Worm (Caenorhabditis elegans) whole organism, young adult: ENCODE measurements around the gene F38B7.17.
A peak's percentile ranks its signal among the peaks of the same experiment; 100 is the strongest.

Experiments
- B0261.1 ChIP-seq: sonication (generic microtip); optimal IDR thresholded peaks from 2 replicates; lab custom pipeline; 2016; ENCODE audit warnings: mild to moderate bottlenecking, missing genetic modification characterization, moderate library complexity, missing compliant biosample characterization
- B0336.3 ChIP-seq: fragments of 200-800 bp; sonication (Bioruptor generic); IDR thresholded peaks from 2 replicates; pipeline ENCODE4 v1.3.6; 2022; ENCODE audit warnings: missing genetic modification characterization, missing compliant biosample characterization
- F23B12.7 ChIP-seq: sonication (generic microtip); optimal IDR thresholded peaks from 2 replicates; lab custom pipeline; 2017; ENCODE audit warnings: missing genetic modification characterization, mild to moderate bottlenecking, missing compliant biosample characterization, antibody characterized with exemption, moderate library complexity; ENCODE audit not compliant: insufficient read depth
- F49E8.2 ChIP-seq: sonication (generic microtip); optimal IDR thresholded peaks from 3 replicates; lab custom pipeline; 2017; ENCODE audit warnings: missing genetic modification characterization, mild to moderate bottlenecking, missing compliant biosample characterization, antibody characterized with exemption, moderate library complexity; ENCODE audit not compliant: insufficient read depth
- F57A8.1 ChIP-seq: fragments of 200-800 bp; sonication (Bioruptor generic); optimal IDR thresholded peaks from 2 replicates; lab custom pipeline; 2018; ENCODE audit warnings: mild to moderate bottlenecking, missing genetic modification characterization, moderate library complexity, missing compliant biosample characterization
- K11D2.4 ChIP-seq: fragments of 200-800 bp; sonication (Bioruptor generic); IDR thresholded peaks from 2 replicates; pipeline ENCODE4 v1.3.6; 2022; ENCODE audit warnings: missing genetic modification reagents, missing genetic modification characterization, missing compliant biosample characterization
- Y56A3A.18 ChIP-seq: fragments of 200-800 bp; sonication (Bioruptor generic); IDR thresholded peaks from 2 replicates; pipeline ENCODE4 v1.3.6; 2022; ENCODE audit warnings: missing genetic modification reagents, missing genetic modification characterization, missing compliant biosample characterization
- Y79H2A.3 ChIP-seq: fragments of 200-800 bp; sonication (Bioruptor generic); conservative IDR thresholded peaks from 2 replicates; pipeline ENCODE4 v1.3.6; 2022; ENCODE audit warnings: missing genetic modification reagents, missing genetic modification characterization, missing compliant biosample characterization
- Y95B8A.8 ChIP-seq: fragments of 200-800 bp; sonication (Bioruptor generic); IDR thresholded peaks from 2 replicates; pipeline ENCODE4 v1.3.6; 2022; ENCODE audit warnings: missing genetic modification reagents, missing genetic modification characterization, missing compliant biosample characterization
- aptf-3 ChIP-seq: fragments of 200-800 bp; sonication (Bioruptor generic); IDR thresholded peaks from 2 replicates; pipeline ENCODE4 v1.3.6; 2022; ENCODE audit warnings: missing genetic modification characterization, missing compliant biosample characterization
- attf-3 ChIP-seq: fragments of 200-800 bp; sonication (Bioruptor generic); conservative IDR thresholded peaks from 2 replicates; pipeline ENCODE4 v1.3.6; 2022; ENCODE audit warnings: missing genetic modification reagents, missing genetic modification characterization, missing compliant biosample characterization
- attf-6 ChIP-seq: fragments of 200-800 bp; sonication (Bioruptor generic); IDR thresholded peaks from 2 replicates; pipeline ENCODE4 v1.3.6; 2022; ENCODE audit warnings: missing genetic modification reagents, missing genetic modification characterization, missing compliant biosample characterization
- ccch-3 ChIP-seq: fragments of 200-800 bp; sonication (Bioruptor generic); optimal IDR thresholded peaks from 2 replicates; lab custom pipeline; 2018; ENCODE audit warnings: mild to moderate bottlenecking, missing genetic modification characterization, missing compliant biosample characterization
- cebp-1 ChIP-seq, 2 experiments: fragments of 200-800 bp in 1 of 2; sonication (Bioruptor generic) in 1 of 2; sonication (generic microtip) in 1 of 2; IDR thresholded peaks in 1 of 2; optimal IDR thresholded peaks in 1 of 2; 2 replicates each; pipeline versions ENCODE4 v1.3.6 to Lab custom; 2017 to 2022; ENCODE audit warnings: missing compliant biosample characterization in 2 of 2, missing genetic modification characterization in 2 of 2, mild to moderate bottlenecking in 1 of 2, missing genetic modification reagents in 1 of 2, moderate library complexity in 1 of 2
- cebp-2 ChIP-seq: fragments of 200-800 bp; sonication (Bioruptor generic); IDR thresholded peaks from 2 replicates; pipeline ENCODE4 v1.3.6; 2022; ENCODE audit warnings: missing genetic modification characterization, missing compliant biosample characterization
- ceh-27 ChIP-seq: fragments of 200-800 bp; sonication (Bioruptor generic); optimal IDR thresholded peaks from 2 replicates; lab custom pipeline; 2018; ENCODE audit warnings: mild to moderate bottlenecking, missing genetic modification characterization, moderate library complexity, missing compliant biosample characterization
- chd-7 ChIP-seq: sonication (generic microtip); optimal IDR thresholded peaks from 2 replicates; lab custom pipeline; 2016; ENCODE audit warnings: mild to moderate bottlenecking, missing genetic modification characterization, moderate library complexity, missing compliant biosample characterization
- dpff-1 ChIP-seq: sonication (generic microtip); optimal IDR thresholded peaks from 2 replicates; lab custom pipeline; 2017; ENCODE audit warnings: mild to moderate bottlenecking, missing genetic modification characterization, missing compliant biosample characterization
- efl-1 ChIP-seq: fragments of 150-350 bp; optimal IDR thresholded peaks from 2 replicates; lab custom pipeline; 2014; ENCODE audit warnings: missing biosample characterization, missing genetic modification reagents, missing genetic modification characterization
- egrh-3 ChIP-seq: fragments of 200-800 bp; sonication (Bioruptor generic); IDR thresholded peaks from 2 replicates; pipeline ENCODE4 v1.3.6; 2022; ENCODE audit warnings: missing genetic modification reagents, missing genetic modification characterization, missing compliant biosample characterization
- ekl-4 ChIP-seq: fragments of 200-800 bp; sonication (Bioruptor generic); IDR thresholded peaks from 2 replicates; pipeline ENCODE4 v1.3.6; 2022; ENCODE audit warnings: missing genetic modification reagents, missing genetic modification characterization, missing compliant biosample characterization
- fkh-3 ChIP-seq: sonication (generic microtip); optimal IDR thresholded peaks from 2 replicates; lab custom pipeline; 2016; ENCODE audit warnings: mild to moderate bottlenecking, missing genetic modification characterization, missing compliant biosample characterization
- hsf-1 ChIP-seq: fragments of 200-800 bp; sonication (Bioruptor generic); IDR thresholded peaks from 2 replicates; pipeline ENCODE4 v1.3.6; 2022; ENCODE audit warnings: missing genetic modification reagents, missing genetic modification characterization, missing compliant biosample characterization
- lin-35 ChIP-seq, 3 experiments: fragments of 150-350 bp in 2 of 3; sonication (generic microtip) in 1 of 3; optimal IDR thresholded peaks; 2 replicates each; lab custom pipeline; 2014 to 2018; ENCODE audit warnings: missing biosample characterization in 3 of 3, missing genetic modification characterization in 3 of 3, missing genetic modification reagents in 3 of 3
- lin-54 ChIP-seq: fragments of 200-800 bp; sonication (Bioruptor generic); optimal IDR thresholded peaks from 2 replicates; lab custom pipeline; 2018; ENCODE audit warnings: mild to moderate bottlenecking, missing genetic modification characterization, missing compliant biosample characterization
- lsl-1 ChIP-seq: fragments of 200-800 bp; sonication (Bioruptor generic); optimal IDR thresholded peaks from 2 replicates; lab custom pipeline; 2018; ENCODE audit warnings: mild to moderate bottlenecking, missing genetic modification characterization, moderate library complexity, missing compliant biosample characterization
- lsy-27 ChIP-seq: sonication (generic microtip); optimal IDR thresholded peaks from 2 replicates; lab custom pipeline; 2017; ENCODE audit warnings: missing genetic modification characterization, mild to moderate bottlenecking, missing compliant biosample characterization, antibody characterized with exemption, missing genotype, borderline replicate concordance; ENCODE audit not compliant: insufficient read depth
- madf-3 ChIP-seq: fragments of 200-800 bp; sonication (Bioruptor generic); IDR thresholded peaks from 2 replicates; pipeline ENCODE4 v1.3.6; 2022; ENCODE audit warnings: missing genetic modification reagents, missing genetic modification characterization, missing compliant biosample characterization
- madf-6 ChIP-seq: fragments of 200-800 bp; sonication (Bioruptor generic); IDR thresholded peaks from 2 replicates; pipeline ENCODE4 v1.3.6; 2022; ENCODE audit warnings: missing genetic modification reagents, missing genetic modification characterization, missing compliant biosample characterization
- madf-8 ChIP-seq: fragments of 200-800 bp; sonication (Bioruptor generic); conservative IDR thresholded peaks from 2 replicates; pipeline ENCODE4 v1.3.6; 2022; ENCODE audit warnings: missing genetic modification reagents, missing genetic modification characterization, missing compliant biosample characterization
- mel-28 ChIP-seq: sonication (generic microtip); optimal IDR thresholded peaks from 2 replicates; lab custom pipeline; 2016; ENCODE audit warnings: borderline replicate concordance, mild to moderate bottlenecking, missing genetic modification characterization, missing compliant biosample characterization
- mes-4 ChIP-seq: sonication (generic microtip); optimal IDR thresholded peaks from 2 replicates; lab custom pipeline; 2016; ENCODE audit warnings: missing genotype, missing genetic modification characterization, missing compliant biosample characterization
- mxl-1 ChIP-seq: sonication (generic microtip); optimal IDR thresholded peaks from 2 replicates; lab custom pipeline; 2016; ENCODE audit warnings: missing genetic modification characterization, missing compliant biosample characterization
- nfyb-1 ChIP-seq: fragments of 200-800 bp; sonication (Bioruptor generic); IDR thresholded peaks from 2 replicates; pipeline ENCODE4 v1.3.6; 2022; ENCODE audit warnings: missing genetic modification reagents, missing genetic modification characterization, missing compliant biosample characterization
- pha-4 ChIP-seq: fragments of 150-350 bp; sonication (generic microtip); optimal IDR thresholded peaks from 2 replicates; lab custom pipeline; 2014; ENCODE audit warnings: missing biosample characterization, missing genetic modification reagents, missing genetic modification characterization
- rcor-1 ChIP-seq: fragments of 200-800 bp; sonication (Bioruptor generic); IDR thresholded peaks from 2 replicates; pipeline ENCODE4 v1.3.6; 2022; ENCODE audit warnings: missing genetic modification reagents, missing genetic modification characterization, missing compliant biosample characterization
- sdz-38 ChIP-seq: sonication (generic microtip); optimal IDR thresholded peaks from 2 replicates; lab custom pipeline; 2016; ENCODE audit warnings: missing genotype, missing genetic modification characterization, missing compliant biosample characterization
- somi-1 ChIP-seq: fragments of 200-800 bp; sonication (Bioruptor generic); optimal IDR thresholded peaks from 2 replicates; lab custom pipeline; 2018; ENCODE audit warnings: mild to moderate bottlenecking, missing genetic modification characterization, missing compliant biosample characterization
- sptf-2 ChIP-seq: fragments of 200-800 bp; sonication (Bioruptor generic); optimal IDR thresholded peaks from 2 replicates; lab custom pipeline; 2018; ENCODE audit warnings: mild to moderate bottlenecking, missing genetic modification characterization, missing compliant biosample characterization
- unc-130 ChIP-seq: sonication (generic microtip); optimal IDR thresholded peaks from 2 replicates; lab custom pipeline; 2016; ENCODE audit warnings: missing genetic modification reagents, missing genetic modification characterization, missing compliant biosample characterization
- unc-62 ChIP-seq: fragments of 150-350 bp; optimal IDR thresholded peaks from 2 replicates; lab custom pipeline; 2014; ENCODE audit warnings: missing biosample characterization, missing genetic modification reagents, missing genetic modification characterization
- zfh-2 ChIP-seq: fragments of 200-800 bp; sonication (Bioruptor generic); conservative IDR thresholded peaks from 2 replicates; pipeline ENCODE4 v1.3.6; 2022; ENCODE audit warnings: missing genetic modification reagents, missing genetic modification characterization, missing compliant biosample characterization
- ztf-22 ChIP-seq: fragments of 200-800 bp; sonication (Bioruptor generic); optimal IDR thresholded peaks from 2 replicates; lab custom pipeline; 2018; ENCODE audit warnings: mild to moderate bottlenecking, missing genetic modification characterization, moderate library complexity, missing compliant biosample characterization
- ztf-26 ChIP-seq: sonication (generic microtip); optimal IDR thresholded peaks from 2 replicates; lab custom pipeline; 2017; ENCODE audit warnings: missing genetic modification characterization, missing compliant biosample characterization
- ztf-3 ChIP-seq: fragments of 200-800 bp; sonication (Bioruptor generic); optimal IDR thresholded peaks from 2 replicates; lab custom pipeline; 2018; ENCODE audit warnings: mild to moderate bottlenecking, missing genetic modification characterization, missing compliant biosample characterization
- ztf-6 ChIP-seq: fragments of 200-800 bp; sonication (Bioruptor generic); IDR thresholded peaks from 2 replicates; pipeline ENCODE4 v1.3.6; 2022; ENCODE audit warnings: missing genetic modification reagents, missing genetic modification characterization, missing compliant biosample characterization

The F38B7.17 gene

ce11 chrV:11525338-11525737 is 23.4 kb downstream of the F38B7.17 start:
- TF ChIP-seq unc-62: no peak
- TF ChIP-seq zfh-2 (GFP tag; lab: Robert Waterston, UW): peak; percentile 69

ce11 chrV:11521448-11521847 is 27.3 kb downstream of the F38B7.17 start, which contains the start of gene pafo-1:
TSS of gene pafo-1 (plus strand) at chrV:11521703.
- TF ChIP-seq rcor-1 (GFP tag; lab: Robert Waterston, UW) (peak; percentile 88), Y79H2A.3 (GFP tag; lab: Robert Waterston, UW) (no peak), chd-7 (peak; percentile 7), ztf-3 (no peak), ztf-6 (GFP tag; lab: Robert Waterston, UW) (no peak), mxl-1 (tag; lab: Kevin White, UChicago) (no peak), mel-28 (tag; lab: Kevin White, UChicago) (no peak), somi-1 (GFP tag; lab: Kevin White, UChicago) (peak; percentile 23), hsf-1 (GFP tag; lab: Robert Waterston, UW) (no peak), zfh-2 (GFP tag; lab: Robert Waterston, UW) (no peak), F23B12.7 (tag; lab: Kevin White, UChicago) (peak; percentile 30), Y95B8A.8 (peak; percentile 82), fkh-3 (tag; lab: Kevin White, UChicago) (no peak), ceh-27 (peak; percentile 71), Y56A3A.18 (GFP tag; lab: Robert Waterston, UW) (peak; percentile 82; the same call in 1 of the 2 replicates), lin-35 (GFP tag; optimal IDR thresholded peaks at IDR 0.05; lab: Kevin White, UChicago) (peak; percentile 92 to 98 (median 93)), ekl-4 (GFP tag; lab: Robert Waterston, UW) (peak; percentile 78), unc-130 (GFP tag; lab: Kevin White, UChicago) (peak; percentile 57), madf-6 (GFP tag; lab: Robert Waterston, UW) (peak; percentile 81), ccch-3 (GFP tag; lab: Kevin White, UChicago) (no peak), dpff-1 (tag; lab: Kevin White, UChicago) (no peak), madf-8 (peak; percentile 61), nfyb-1 (GFP tag; lab: Robert Waterston, UW) (peak; percentile 93), sdz-38 (tag; lab: Kevin White, UChicago) (no peak), sptf-2 (GFP tag; lab: Kevin White, UChicago) (no peak), pha-4 (tag; lab: Kevin White, UChicago) (peak; percentile 16), attf-6 (GFP tag; lab: Robert Waterston, UW) (peak; percentile 54; the same call in 1 of the 2 replicates), F57A8.1 (no peak), ztf-22 (GFP tag; lab: Kevin White, UChicago) (no peak), madf-3 (GFP tag; lab: Robert Waterston, UW) (peak; percentile 76; the same call in 1 of the 2 replicates), lsl-1 (peak; percentile 72), cebp-1 (GFP tag; IDR thresholded peaks at IDR 0.05; lab: Robert Waterston, UW) (no peak), cebp-1 (tag; optimal IDR thresholded peaks at IDR 0.05; lab: Kevin White, UChicago) (no peak), K11D2.4 (peak; percentile 84), cebp-2 (no peak), mes-4 (no peak), attf-3 (GFP tag; lab: Robert Waterston, UW) (peak; percentile 62; the same call in 1 of the 2 replicates), ztf-26 (peak; percentile 69), egrh-3 (GFP tag; lab: Robert Waterston, UW) (no peak), efl-1 (GFP tag; lab: Kevin White, UChicago) (peak; percentile 90), B0261.1 (tag; lab: Kevin White, UChicago) (peak; percentile 14), aptf-3 (GFP tag; lab: Robert Waterston, UW) (no peak), lsy-27 (tag; lab: Kevin White, UChicago) (no peak), B0336.3 (peak; percentile 92), F49E8.2 (tag; lab: Kevin White, UChicago) (no peak), lin-54 (GFP tag; lab: Kevin White, UChicago) (peak; percentile 100)
